Worm (Caenorhabditis elegans) whole organism, late embryonic: ENCODE data around the gene ntl-4.

Source experiments
- ceh-9 ChIP-seq: sonication (generic microtip); optimal IDR thresholded peaks from 2 replicates; lab custom pipeline; 2016; ENCODE audit warnings: mild to moderate bottlenecking, missing genetic modification characterization, inconsistent platforms, missing compliant biosample characterization
- elt-2 ChIP-seq: sonication (generic microtip); optimal IDR thresholded peaks from 2 replicates; lab custom pipeline; 2016; ENCODE audit warnings: missing genetic modification reagents, missing genetic modification characterization, missing compliant biosample characterization
- elt-4 ChIP-seq: sonication (generic microtip); optimal IDR thresholded peaks from 2 replicates; lab custom pipeline; 2016; ENCODE audit warnings: missing genetic modification characterization, missing compliant biosample characterization
- fkh-10 ChIP-seq: fragments of 150-350 bp; optimal IDR thresholded peaks from 2 replicates; lab custom pipeline; 2014; ENCODE audit warnings: missing biosample characterization, missing genetic modification reagents, missing genetic modification characterization
- hlh-6 ChIP-seq: sonication (generic microtip); optimal IDR thresholded peaks from 2 replicates; lab custom pipeline; 2016; ENCODE audit warnings: missing genotype, missing genetic modification characterization, missing compliant biosample characterization
- hlh-8 ChIP-seq: sonication (generic microtip); optimal IDR thresholded peaks from 2 replicates; lab custom pipeline; 2016; ENCODE audit warnings: missing genotype, missing genetic modification characterization, missing compliant biosample characterization
- nhr-11 ChIP-seq: fragments of 150-350 bp; optimal IDR thresholded peaks from 2 replicates; lab custom pipeline; 2014; ENCODE audit warnings: missing biosample characterization, missing genetic modification characterization
- odd-2 ChIP-seq: sonication (generic microtip); optimal IDR thresholded peaks from 2 replicates; lab custom pipeline; 2017; ENCODE audit warnings: antibody characterized with exemption, mild to moderate bottlenecking, missing genetic modification characterization, missing compliant biosample characterization
- pros-1 ChIP-seq: fragments of 150-350 bp; optimal IDR thresholded peaks from 2 replicates; lab custom pipeline; 2014; ENCODE audit warnings: missing biosample characterization, missing genetic modification reagents, missing genetic modification characterization
- syd-9 ChIP-seq: sonication (generic microtip); optimal IDR thresholded peaks from 2 replicates; lab custom pipeline; 2016; ENCODE audit warnings: mild to moderate bottlenecking, missing genetic modification characterization, moderate library complexity, missing compliant biosample characterization
- unc-3 ChIP-seq, 2 experiments: fragments of 200-800 bp in 1 of 2; sonication (Bioruptor generic) in 1 of 2; sonication (generic microtip) in 1 of 2; conservative IDR thresholded peaks in 1 of 2; optimal IDR thresholded peaks in 1 of 2; 2 replicates each; pipeline versions ENCODE4 v1.3.6 to Lab custom; 2016 to 2022; ENCODE audit warnings: missing compliant biosample characterization in 2 of 2, missing genetic modification characterization in 2 of 2, missing genetic modification reagents in 1 of 2
- unc-86 ChIP-seq: sonication (generic microtip); optimal IDR thresholded peaks from 2 replicates; lab custom pipeline; 2016; ENCODE audit warnings: missing genetic modification characterization, missing compliant biosample characterization

- no peak for TF ChIP-seq syd-9 (tag; lab: Kevin White, UChicago)
- no peak for TF ChIP-seq pros-1 (tag; lab: Kevin White, UChicago)
- TF ChIP-seq ceh-9 (tag; lab: Kevin White, UChicago) = no peak
- TF ChIP-seq elt-2 (tag; lab: Kevin White, UChicago) = no peak
- TF ChIP-seq elt-4 = no peak
- no peak for TF ChIP-seq fkh-10 (GFP tag; lab: Kevin White, UChicago)
- TF ChIP-seq hlh-8 (tag; lab: Kevin White, UChicago) = no peak
- TF ChIP-seq nhr-11 (tag; lab: Kevin White, UChicago) = no peak
- no peak for TF ChIP-seq odd-2 (tag; lab: Kevin White, UChicago)
- no peak for TF ChIP-seq unc-86 (tag; lab: Kevin White, UChicago)
- no peak for TF ChIP-seq unc-3 (GFP tag; conservative IDR thresholded peaks at IDR 0.05; lab: Robert Waterston, UW)
- TF ChIP-seq unc-3 (tag; optimal IDR thresholded peaks at IDR 0.05; lab: Kevin White, UChicago) = no peak
- TF ChIP-seq hlh-6 (tag; lab: Kevin White, UChicago) = no peak
Observed at ce11 chrIV:7881726-7882125, 28.6 kb upstream of the ntl-4 start, which contains the start of gene atic-1.
